Worm (Caenorhabditis elegans): ENCODE results near the gene mpst-1.

- peak; percentile 99 for TF ChIP-seq sea-1 (GFP tag; conservative IDR thresholded peaks at IDR 0.05)
- TF ChIP-seq hnd-1 (tag; optimal IDR thresholded peaks at IDR 0.05): peak; percentile 89
- TF ChIP-seq ets-7 (tag; optimal IDR thresholded peaks at IDR 0.05): peak; percentile 80
- TF ChIP-seq pes-1 (GFP tag; IDR thresholded peaks at IDR 0.05): peak; percentile 96
- peak; percentile 95 for TF ChIP-seq flt-1 (GFP tag; IDR thresholded peaks at IDR 0.05)
- no peak for TF ChIP-seq ama-1 (optimal IDR thresholded peaks at IDR 0.05)
Observed at ce11 chrV:11782809-11783440, 43.9 kb downstream of the mpst-1 start, which contains the start of gene F55A11.11.

Data from whole organism, early embryonic.